Fruit fly (Drosophila melanogaster) whole organism: ENCODE results near the gene Or22b.

Experiments
- CG8478 ChIP-seq: fragments of >200 bp; optimal IDR thresholded peaks from 2 replicates; lab custom pipeline; 2018; ENCODE audit warnings: inconsistent platforms
- psq ChIP-seq: fragments of >200 bp; optimal IDR thresholded peaks from 2 replicates; lab custom pipeline; 2017
- usp ChIP-seq: fragments of >200 bp; optimal IDR thresholded peaks from 2 replicates; lab custom pipeline; 2017; ENCODE audit warnings: missing biosample characterization, missing genetic modification characterization, mixed read lengths

dm6 chr2L:1473427-1473826 is 49.1 kb upstream of the Or22b start:
- no peak for TF ChIP-seq psq (lab: Kevin White, UChicago)
- no peak for TF ChIP-seq usp (GFP tag; lab: Kevin White, UChicago)
- no peak for TF ChIP-seq CG8478
